Worm (Caenorhabditis elegans): ENCODE measurements around the gene vap-2.
A peak's percentile ranks its signal among the peaks of the same experiment; 100 is the strongest.

The vap-2 gene

ce11 chrX:10770988-10771496 is 21.3 kb downstream of the vap-2 start (continued):
- TF ChIP-seq ceh-82 (tag; optimal IDR thresholded peaks at IDR 0.05) (peak; percentile 8 to 78 (median 55)), mef-2 (tag; optimal IDR thresholded peaks at IDR 0.05) (peak; percentile 71), efl-1 (optimal IDR thresholded peaks at IDR 0.05) (peak; percentile 50 to 55), efl-1 (GFP tag; optimal IDR thresholded peaks at IDR 0.05 in 1 of 2) (peak; percentile 19 to 87), nhr-20 (tag; optimal IDR thresholded peaks at IDR 0.05) (peak; percentile 98), blmp-1 (tag; optimal IDR thresholded peaks at IDR 0.05) (peak; percentile 100), irx-1 (tag; optimal IDR thresholded peaks at IDR 0.05) (peak; percentile 89), jun-1 (tag; optimal IDR thresholded peaks at IDR 0.05) (peak; percentile 65), zip-4 (GFP tag; optimal IDR thresholded peaks at IDR 0.05) (peak; percentile 29), egl-27 (tag; optimal IDR thresholded peaks at IDR 0.05) (peak; percentile 9 to 68), lin-35 (GFP tag; optimal IDR thresholded peaks at IDR 0.05) (peak; percentile 41 to 75), hpl-2 (GFP tag; optimal IDR thresholded peaks at IDR 0.05) (no peak), mep-1 (tag; optimal IDR thresholded peaks at IDR 0.05) (peak; percentile 85), nhr-11 (tag; optimal IDR thresholded peaks at IDR 0.05) (peak; percentile 78), mdl-1 (tag; optimal IDR thresholded peaks at IDR 0.05) (peak; percentile 49 to 88), unc-86 (tag; optimal IDR thresholded peaks at IDR 0.05) (peak; percentile 73), aly-2 (tag; optimal IDR thresholded peaks at IDR 0.05) (peak; percentile 13), nhr-71 (tag; optimal IDR thresholded peaks at IDR 0.05) (peak; percentile 99), swsn-7 (tag; optimal IDR thresholded peaks at IDR 0.05) (peak; percentile 87), egl-13 (tag; optimal IDR thresholded peaks at IDR 0.05) (peak; percentile 89), ceh-90 (tag; optimal IDR thresholded peaks at IDR 0.05) (no peak), nhr-77 (tag; optimal IDR thresholded peaks at IDR 0.05) (peak; percentile 71), vab-15 (tag; optimal IDR thresholded peaks at IDR 0.05) (peak; percentile 46), hlh-17 (GFP tag; optimal IDR thresholded peaks at IDR 0.05; ENCODE audit: borderline replicate concordance) (no peak), efl-3 (GFP tag; optimal IDR thresholded peaks at IDR 0.05) (no peak), lir-3 (tag; optimal IDR thresholded peaks at IDR 0.05; ENCODE audit: poor library complexity) (peak; percentile 40), unc-98 (GFP tag; IDR thresholded peaks at IDR 0.05) (peak; percentile 34; the same call in 1 of the 2 replicates), zag-1 (tag; optimal IDR thresholded peaks at IDR 0.05) (no peak), ets-5 (GFP tag; IDR thresholded peaks at IDR 0.05) (no peak), unc-30 (tag; optimal IDR thresholded peaks at IDR 0.05) (no peak), sptf-1 (tag; optimal IDR thresholded peaks at IDR 0.05) (no peak), lin-13 (GFP tag; optimal IDR thresholded peaks at IDR 0.05) (peak; percentile 74), ama-1 (optimal IDR thresholded peaks at IDR 0.05) (peak; percentile 3)

- no peak for TF ChIP-seq dpl-1 (GFP tag; optimal IDR thresholded peaks at IDR 0.05)
- TF ChIP-seq xbp-1 (tag; optimal IDR thresholded peaks at IDR 0.05) = no peak
- no peak for TF ChIP-seq grh-1 (GFP tag; IDR thresholded peaks at IDR 0.05)
- TF ChIP-seq isw-1 (GFP tag; IDR thresholded peaks at IDR 0.05) = no peak
- TF ChIP-seq unc-86 (tag; optimal IDR thresholded peaks at IDR 0.05) = no peak
- no peak for TF ChIP-seq swsn-7 (tag; optimal IDR thresholded peaks at IDR 0.05)
- no peak for TF ChIP-seq sup-37 (GFP tag; optimal IDR thresholded peaks at IDR 0.05)
- TF ChIP-seq pax-3 (tag; optimal IDR thresholded peaks at IDR 0.05) = no peak
- peak; percentile 1 for TF ChIP-seq nhr-77 (tag; optimal IDR thresholded peaks at IDR 0.05)
- TF ChIP-seq nhr-90 (tag; optimal IDR thresholded peaks at IDR 0.05; ENCODE audit: poor library complexity) = no peak
- no peak for TF ChIP-seq F16B12.6 (tag; optimal IDR thresholded peaks at IDR 0.05)
- peak; percentile 17 for TF ChIP-seq lin-14 (GFP tag; optimal IDR thresholded peaks at IDR 0.05)
- TF ChIP-seq nhr-237 (tag; optimal IDR thresholded peaks at IDR 0.05) = no peak
- no peak for TF ChIP-seq aha-1 (tag; optimal IDR thresholded peaks at IDR 0.05)
Observed at ce11 chrX:10769959-10770358, 22.4 kb downstream of the vap-2 start.
